Worm (Caenorhabditis elegans) whole organism, young adult: ENCODE results near the gene Y41C4A.6.

ENCODE experiments used
- B0261.1 ChIP-seq: sonication (generic microtip); optimal IDR thresholded peaks from 2 replicates; lab custom pipeline; 2016; ENCODE audit warnings: mild to moderate bottlenecking, missing genetic modification characterization, moderate library complexity, missing compliant biosample characterization
- C06A6.2 ChIP-seq: fragments of 200-800 bp; sonication (Bioruptor generic); conservative IDR thresholded peaks from 2 replicates; pipeline ENCODE4 v1.3.6; 2022; ENCODE audit warnings: missing genetic modification characterization, missing compliant biosample characterization
- F22D6.2 ChIP-seq: sonication (generic microtip); optimal IDR thresholded peaks from 2 replicates; lab custom pipeline; 2016; ENCODE audit warnings: mild to moderate bottlenecking, missing genetic modification characterization, missing compliant biosample characterization
- F23B12.7 ChIP-seq: sonication (generic microtip); optimal IDR thresholded peaks from 2 replicates; lab custom pipeline; 2017; ENCODE audit warnings: missing genetic modification characterization, mild to moderate bottlenecking, missing compliant biosample characterization, antibody characterized with exemption, moderate library complexity; ENCODE audit not compliant: insufficient read depth
- F33H1.4 ChIP-seq: fragments of 200-800 bp; sonication (Bioruptor generic); IDR thresholded peaks from 2 replicates; pipeline ENCODE4 v1.3.6; 2022; ENCODE audit warnings: missing genetic modification reagents, missing genetic modification characterization, missing compliant biosample characterization
- F37B4.10 ChIP-seq: fragments of 200-800 bp; sonication (Bioruptor generic); IDR thresholded peaks from 2 replicates; pipeline ENCODE4 v1.3.6; 2022; ENCODE audit warnings: missing genetic modification characterization, missing compliant biosample characterization
- K11D2.4 ChIP-seq: fragments of 200-800 bp; sonication (Bioruptor generic); IDR thresholded peaks from 2 replicates; pipeline ENCODE4 v1.3.6; 2022; ENCODE audit warnings: missing genetic modification reagents, missing genetic modification characterization, missing compliant biosample characterization
- K12H6.12 ChIP-seq: fragments of 200-800 bp; sonication (Bioruptor generic); optimal IDR thresholded peaks from 2 replicates; lab custom pipeline; 2018; ENCODE audit warnings: mild to moderate bottlenecking, missing genetic modification characterization, missing compliant biosample characterization
- T26A5.8 ChIP-seq: sonication (generic microtip); optimal IDR thresholded peaks from 2 replicates; lab custom pipeline; 2016; ENCODE audit warnings: missing genetic modification characterization, missing compliant biosample characterization
- Y53G8AR.9 ChIP-seq: fragments of 200-800 bp; sonication (Bioruptor generic); conservative IDR thresholded peaks from 2 replicates; pipeline ENCODE4 v1.3.6; 2022; ENCODE audit warnings: missing genetic modification reagents, missing genetic modification characterization, missing compliant biosample characterization
- Y79H2A.3 ChIP-seq: fragments of 200-800 bp; sonication (Bioruptor generic); conservative IDR thresholded peaks from 2 replicates; pipeline ENCODE4 v1.3.6; 2022; ENCODE audit warnings: missing genetic modification reagents, missing genetic modification characterization, missing compliant biosample characterization
- Y95B8A.8 ChIP-seq: fragments of 200-800 bp; sonication (Bioruptor generic); IDR thresholded peaks from 2 replicates; pipeline ENCODE4 v1.3.6; 2022; ENCODE audit warnings: missing genetic modification reagents, missing genetic modification characterization, missing compliant biosample characterization
- ama-1 ChIP-seq, 3 experiments: fragments of 150-350 bp in 1 of 3; sonication (generic microtip) in 2 of 3; optimal IDR thresholded peaks; 2 replicates each; lab custom pipeline; 2014 to 2018; ENCODE audit warnings: missing biosample characterization in 2 of 3, missing genetic modification characterization in 2 of 3, missing genetic modification reagents in 2 of 3
- aptf-3 ChIP-seq: fragments of 200-800 bp; sonication (Bioruptor generic); IDR thresholded peaks from 2 replicates; pipeline ENCODE4 v1.3.6; 2022; ENCODE audit warnings: missing genetic modification characterization, missing compliant biosample characterization
- atf-7 ChIP-seq: sonication (generic microtip); optimal IDR thresholded peaks from 2 replicates; lab custom pipeline; 2017; ENCODE audit warnings: mild to moderate bottlenecking, missing genetic modification characterization, missing compliant biosample characterization
- attf-5 ChIP-seq: fragments of 200-800 bp; sonication (Bioruptor generic); optimal IDR thresholded peaks from 2 replicates; lab custom pipeline; 2018; ENCODE audit warnings: mild to moderate bottlenecking, missing genetic modification characterization, missing compliant biosample characterization
- cebp-1 ChIP-seq, 2 experiments: fragments of 200-800 bp in 1 of 2; sonication (Bioruptor generic) in 1 of 2; sonication (generic microtip) in 1 of 2; IDR thresholded peaks in 1 of 2; optimal IDR thresholded peaks in 1 of 2; 2 replicates each; pipeline versions ENCODE4 v1.3.6 to Lab custom; 2017 to 2022; ENCODE audit warnings: missing compliant biosample characterization in 2 of 2, missing genetic modification characterization in 2 of 2, mild to moderate bottlenecking in 1 of 2, missing genetic modification reagents in 1 of 2, moderate library complexity in 1 of 2
- ceh-100 ChIP-seq: fragments of 200-800 bp; sonication (Bioruptor generic); IDR thresholded peaks from 2 replicates; pipeline ENCODE4 v1.3.6; 2022; ENCODE audit warnings: missing genetic modification reagents, missing genetic modification characterization, missing compliant biosample characterization
- ceh-79 ChIP-seq: sonication (generic microtip); optimal IDR thresholded peaks from 2 replicates; lab custom pipeline; 2017; ENCODE audit warnings: mild to moderate bottlenecking, missing genetic modification characterization, missing compliant biosample characterization
- dpl-1 ChIP-seq: fragments of 150-350 bp; optimal IDR thresholded peaks from 2 replicates; lab custom pipeline; 2014; ENCODE audit warnings: missing biosample characterization, missing genetic modification reagents, missing genetic modification characterization
- efl-1 ChIP-seq: fragments of 150-350 bp; optimal IDR thresholded peaks from 2 replicates; lab custom pipeline; 2014; ENCODE audit warnings: missing biosample characterization, missing genetic modification reagents, missing genetic modification characterization
- him-1 ChIP-seq: sonication (generic microtip); optimal IDR thresholded peaks from 2 replicates; lab custom pipeline; 2016; ENCODE audit warnings: missing genotype, missing genetic modification reagents, missing genetic modification characterization, missing compliant biosample characterization
- hlh-12 ChIP-seq: sonication (generic microtip); optimal IDR thresholded peaks from 2 replicates; lab custom pipeline; 2016; ENCODE audit warnings: missing genetic modification characterization, missing compliant biosample characterization
- hlh-26 ChIP-seq: fragments of 200-800 bp; sonication (Bioruptor generic); conservative IDR thresholded peaks from 2 replicates; pipeline ENCODE4 v1.3.6; 2022; ENCODE audit warnings: missing genetic modification reagents, missing genetic modification characterization, missing compliant biosample characterization
- hmg-20 ChIP-seq: fragments of 200-800 bp; sonication (Bioruptor generic); IDR thresholded peaks from 2 replicates; pipeline ENCODE4 v1.3.6; 2022; ENCODE audit warnings: missing genetic modification reagents, missing genetic modification characterization, missing compliant biosample characterization
- lin-40 ChIP-seq: sonication (generic microtip); optimal IDR thresholded peaks from 2 replicates; lab custom pipeline; 2016; ENCODE audit warnings: missing genetic modification characterization, mild to moderate bottlenecking, missing compliant biosample characterization, missing genotype, missing genetic modification reagents
- lsl-1 ChIP-seq: fragments of 200-800 bp; sonication (Bioruptor generic); optimal IDR thresholded peaks from 2 replicates; lab custom pipeline; 2018; ENCODE audit warnings: mild to moderate bottlenecking, missing genetic modification characterization, moderate library complexity, missing compliant biosample characterization
- mcd-1 ChIP-seq: fragments of 200-800 bp; sonication (Bioruptor generic); IDR thresholded peaks from 2 replicates; pipeline ENCODE4 v1.3.6; 2022; ENCODE audit warnings: missing genetic modification reagents, missing genetic modification characterization, missing compliant biosample characterization
- mxl-1 ChIP-seq: sonication (generic microtip); optimal IDR thresholded peaks from 2 replicates; lab custom pipeline; 2016; ENCODE audit warnings: missing genetic modification characterization, missing compliant biosample characterization
- nfya-1 ChIP-seq: sonication (generic microtip); optimal IDR thresholded peaks from 2 replicates; lab custom pipeline; 2017; ENCODE audit warnings: antibody characterized with exemption, missing compliant biosample characterization, missing genetic modification characterization, borderline replicate concordance; ENCODE audit not compliant: insufficient read depth
- nfyb-1 ChIP-seq: fragments of 200-800 bp; sonication (Bioruptor generic); IDR thresholded peaks from 2 replicates; pipeline ENCODE4 v1.3.6; 2022; ENCODE audit warnings: missing genetic modification reagents, missing genetic modification characterization, missing compliant biosample characterization
- nhr-80 ChIP-seq: sonication (generic microtip); optimal IDR thresholded peaks from 2 replicates; lab custom pipeline; 2016; ENCODE audit warnings: missing genetic modification characterization, missing compliant biosample characterization
- pbrm-1 ChIP-seq: fragments of 200-800 bp; sonication (Bioruptor generic); IDR thresholded peaks from 2 replicates; pipeline ENCODE4 v1.3.6; 2022; ENCODE audit warnings: missing genetic modification reagents, missing genetic modification characterization, missing compliant biosample characterization
- pha-4 ChIP-seq: fragments of 150-350 bp; sonication (generic microtip); optimal IDR thresholded peaks from 2 replicates; lab custom pipeline; 2014; ENCODE audit warnings: missing biosample characterization, missing genetic modification reagents, missing genetic modification characterization
- rec-8 ChIP-seq, 2 experiments: sonication (generic microtip); optimal IDR thresholded peaks; 2 replicates each; lab custom pipeline; 2016; ENCODE audit warnings: mild to moderate bottlenecking in 2 of 2, missing genetic modification characterization in 2 of 2, missing genetic modification reagents in 2 of 2, missing genotype in 2 of 2, missing biosample characterization in 1 of 2, missing compliant biosample characterization in 1 of 2, moderate library complexity in 1 of 2
- rpc-1 ChIP-seq, 2 experiments: fragments of 150-350 bp in 1 of 2; sonication (generic microtip) in 1 of 2; optimal IDR thresholded peaks; 2 replicates each; lab custom pipeline; 2014 to 2018; ENCODE audit warnings: missing biosample characterization in 1 of 2, missing genetic modification characterization in 1 of 2, missing genetic modification reagents in 1 of 2, missing genotype in 1 of 2
- snpc-4 ChIP-seq, 5 experiments: fragments of 150-350 bp in 1 of 5; sonication (generic microtip) in 4 of 5; optimal IDR thresholded peaks; 2 replicates each; lab custom pipeline; 2014 to 2018; ENCODE audit warnings: missing genetic modification characterization in 5 of 5, missing biosample characterization in 3 of 5, antibody characterized with exemption in 2 of 5, mild to moderate bottlenecking in 2 of 5, missing compliant biosample characterization in 2 of 5, missing genotype in 2 of 5, moderate library complexity in 2 of 5, missing genetic modification reagents in 1 of 5
- somi-1 ChIP-seq: fragments of 200-800 bp; sonication (Bioruptor generic); optimal IDR thresholded peaks from 2 replicates; lab custom pipeline; 2018; ENCODE audit warnings: mild to moderate bottlenecking, missing genetic modification characterization, missing compliant biosample characterization
- sptf-2 ChIP-seq: fragments of 200-800 bp; sonication (Bioruptor generic); optimal IDR thresholded peaks from 2 replicates; lab custom pipeline; 2018; ENCODE audit warnings: mild to moderate bottlenecking, missing genetic modification characterization, missing compliant biosample characterization
- unc-130 ChIP-seq: sonication (generic microtip); optimal IDR thresholded peaks from 2 replicates; lab custom pipeline; 2016; ENCODE audit warnings: missing genetic modification reagents, missing genetic modification characterization, missing compliant biosample characterization
- unc-62 ChIP-seq: fragments of 150-350 bp; optimal IDR thresholded peaks from 2 replicates; lab custom pipeline; 2014; ENCODE audit warnings: missing biosample characterization, missing genetic modification reagents, missing genetic modification characterization
- ztf-28 ChIP-seq: fragments of 200-800 bp; sonication (Bioruptor generic); IDR thresholded peaks from 2 replicates; pipeline ENCODE4 v1.3.6; 2022; ENCODE audit warnings: missing genetic modification reagents, missing genetic modification characterization, missing compliant biosample characterization
- ztf-3 ChIP-seq: fragments of 200-800 bp; sonication (Bioruptor generic); optimal IDR thresholded peaks from 2 replicates; lab custom pipeline; 2018; ENCODE audit warnings: mild to moderate bottlenecking, missing genetic modification characterization, missing compliant biosample characterization

Y41C4A.6 gene

DNA sequence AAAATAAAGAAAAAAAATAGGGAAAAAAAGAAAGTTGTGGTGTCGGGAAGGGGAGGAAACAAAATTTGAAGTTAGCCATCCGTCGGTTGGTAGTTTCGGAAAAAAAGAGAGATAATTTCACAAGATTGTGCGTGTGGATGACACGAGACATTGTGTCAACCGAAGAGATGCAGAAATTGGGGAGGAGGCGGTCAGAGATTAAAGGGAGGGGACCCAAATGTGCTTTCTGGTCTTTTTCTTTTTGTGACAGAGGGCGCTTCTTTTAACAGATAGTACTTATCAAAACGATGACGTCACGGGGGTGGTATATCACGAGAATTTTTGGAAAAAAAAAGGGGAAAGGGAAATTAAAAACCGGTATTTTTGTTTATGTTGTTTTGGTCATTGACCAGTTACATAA is 42.1 kb downstream of the Y41C4A.6 start (continued):
- TF ChIP-seq C06A6.2 (0 out of 2 replicates have a peak, but pooled peaks have one; percentile 22), somi-1 (GFP tag; lab: Kevin White, UChicago) (peak; percentile 80), nfya-1 (no peak)
- TF ChIP-seq, all 124 proteins: peak for 12

ce11 chrIII:11740868-11741267 is 44.5 kb downstream of the Y41C4A.6 start:
- TF ChIP-seq efl-1 (GFP tag; lab: Kevin White, UChicago) (no peak), mxl-1 (no peak), F33H1.4 (GFP tag; lab: Robert Waterston, UW) (no peak), dpl-1 (GFP tag; lab: Kevin White, UChicago) (no peak), K11D2.4 (no peak), pha-4 (tag; lab: Kevin White, UChicago) (no peak), ama-1 (optimal IDR thresholded peaks at IDR 0.05; lab: Kevin White, UChicago) (no peak), ama-1 (GFP tag; optimal IDR thresholded peaks at IDR 0.05; lab: Kevin White, UChicago) (no peak), F37B4.10 (GFP tag; lab: Robert Waterston, UW) (no peak), unc-130 (GFP tag; lab: Kevin White, UChicago) (no peak), attf-5 (no peak), atf-7 (no peak), hmg-20 (GFP tag; lab: Robert Waterston, UW) (no peak), T26A5.8 (tag; lab: Kevin White, UChicago) (no peak), unc-62 (GFP tag; lab: Kevin White, UChicago) (no peak), lsl-1 (no peak), nfyb-1 (no peak), lin-40 (tag; lab: Kevin White, UChicago) (no peak), nhr-80 (tag; lab: Kevin White, UChicago) (no peak), F22D6.2 (tag; lab: Kevin White, UChicago) (no peak), Y79H2A.3 (GFP tag; lab: Robert Waterston, UW) (no peak)

- TF ChIP-seq hlh-26 (GFP tag; lab: Robert Waterston, UW) (no peak), sptf-2 (GFP tag; lab: Kevin White, UChicago) (no peak), Y95B8A.8 (no peak), lsl-1 (no peak), rec-8 (tag; optimal IDR thresholded peaks at IDR 0.05; lab: Kevin White, UChicago) (no peak), F23B12.7 (tag; lab: Kevin White, UChicago) (no peak), hlh-12 (tag; lab: Kevin White, UChicago) (no peak), ztf-28 (GFP tag; lab: Robert Waterston, UW) (no peak), ztf-3 (GFP tag; lab: Kevin White, UChicago) (no peak), B0261.1 (tag; lab: Kevin White, UChicago) (no peak)
Measured at ce11 chrIII:11742191-11742590, 45.8 kb downstream of the Y41C4A.6 start.

DNA sequence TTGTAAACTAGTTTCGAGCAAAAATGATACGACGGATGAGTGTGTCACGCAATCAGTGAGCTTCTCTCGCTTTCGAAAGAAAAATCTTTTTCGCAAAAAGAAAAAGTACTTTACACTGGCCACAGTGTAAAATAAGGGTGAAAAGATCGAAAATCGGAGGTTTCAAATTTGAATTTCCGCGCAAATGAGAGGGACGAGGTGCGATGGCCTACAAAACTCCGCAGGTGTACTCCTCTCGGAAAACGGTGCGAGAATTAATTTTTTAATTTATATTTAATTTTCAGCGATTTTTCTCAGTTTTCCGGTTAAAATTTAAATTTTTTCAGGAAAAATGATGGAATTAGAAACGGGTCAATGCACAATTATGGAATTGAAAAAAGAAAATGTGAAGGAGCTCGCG is 50.3 kb downstream of the Y41C4A.6 start, which contains the start of gene mrt-2:
mrt-2 (plus strand) TSS at position 49 of the 400 bp plus-strand sequence.
- peak; percentile 80 for TF ChIP-seq mcd-1 (GFP tag; lab: Robert Waterston, UW)
- TF ChIP-seq cebp-1 (GFP tag; IDR thresholded peaks at IDR 0.05; lab: Robert Waterston, UW): no peak
- TF ChIP-seq cebp-1 (tag; optimal IDR thresholded peaks at IDR 0.05; lab: Kevin White, UChicago): peak; percentile 52
- TF ChIP-seq Y53G8AR.9 (GFP tag; lab: Robert Waterston, UW): no peak
- TF ChIP-seq F33H1.4 (GFP tag; lab: Robert Waterston, UW): peak; percentile 54
- peak in 1 of 2 experiments; percentile 18 for TF ChIP-seq rec-8 (tag; optimal IDR thresholded peaks at IDR 0.05; lab: Kevin White, UChicago)
- TF ChIP-seq aptf-3 (GFP tag; lab: Robert Waterston, UW): no peak
- TF ChIP-seq ceh-79 (tag; lab: Kevin White, UChicago): no peak
- TF ChIP-seq K12H6.12: peak; percentile 42
- TF ChIP-seq pbrm-1: no peak
- no peak for TF ChIP-seq snpc-4 (GFP tag; optimal IDR thresholded peaks at IDR 0.05; lab: Kevin White, UChicago)
- TF ChIP-seq snpc-4 (tag; optimal IDR thresholded peaks at IDR 0.05; lab: Kevin White, UChicago): peak in 1 of 4 experiments; percentile 21
- peak; percentile 42; the same call in 1 of the 2 replicates for TF ChIP-seq nfyb-1
- no peak for TF ChIP-seq rpc-1 (optimal IDR thresholded peaks at IDR 0.05; lab: Kevin White, UChicago)
- no peak for TF ChIP-seq rpc-1 (tag; optimal IDR thresholded peaks at IDR 0.05; lab: Kevin White, UChicago)
- TF ChIP-seq him-1 (tag; lab: Kevin White, UChicago): peak; percentile 32
- TF ChIP-seq ceh-100: peak; percentile 57; the same call in 1 of the 2 replicates
- TF ChIP-seq F22D6.2 (tag; lab: Kevin White, UChicago): peak; percentile 37
